Fruit fly (Drosophila melanogaster) whole organism, adult: ENCODE results near the gene CG33771.

Experiments used
- CG33017 ChIP-seq: fragments of 200-800 bp; sonication (Bioruptor generic); optimal IDR thresholded peaks from 2 replicates; lab custom pipeline; 2018; ENCODE audit warnings: missing biosample characterization, mild to moderate bottlenecking, missing genetic modification characterization, moderate library complexity
- CG5204 ChIP-seq: fragments of 200-800 bp; sonication (Bioruptor generic); optimal IDR thresholded peaks from 2 replicates; lab custom pipeline; 2016; ENCODE audit warnings: missing biosample characterization, missing genetic modification characterization
- CG7045 ChIP-seq: fragments of 200-800 bp; sonication (Bioruptor generic); optimal IDR thresholded peaks from 2 replicates; lab custom pipeline; 2017; ENCODE audit warnings: missing biosample characterization, mild to moderate bottlenecking, missing genetic modification characterization
- CG7101 ChIP-seq: fragments of 200-800 bp; sonication (Bioruptor generic); optimal IDR thresholded peaks from 2 replicates; lab custom pipeline; 2018; ENCODE audit warnings: missing biosample characterization, mild to moderate bottlenecking, missing genetic modification characterization, moderate library complexity
- Mnt ChIP-seq: fragments of 200-800 bp; sonication (Bioruptor generic); optimal IDR thresholded peaks from 2 replicates; lab custom pipeline; 2016; ENCODE audit warnings: missing biosample characterization, mild to moderate bottlenecking, missing genetic modification characterization
- kay ChIP-seq: fragments of 200-800 bp; sonication (Bioruptor generic); peaks from one replicate; lab custom pipeline; 2016; ENCODE audit warnings: missing biosample characterization, missing genetic modification characterization, borderline replicate concordance
- ovo ChIP-seq: fragments of 200-800 bp; sonication (Bioruptor generic); optimal IDR thresholded peaks from 2 replicates; lab custom pipeline; 2016; ENCODE audit warnings: missing biosample characterization, missing genetic modification characterization
- pad ChIP-seq: fragments of 200-800 bp; sonication (Bioruptor generic); optimal IDR thresholded peaks from 3 replicates; lab custom pipeline; 2017; ENCODE audit warnings: missing biosample characterization, missing genetic modification characterization, mild to moderate bottlenecking, moderate library complexity, missing genetic modification reagents
- toe ChIP-seq: fragments of 200-800 bp; sonication (Bioruptor generic); optimal IDR thresholded peaks from 2 replicates; lab custom pipeline; 2016; ENCODE audit warnings: missing biosample characterization, missing genetic modification characterization

dm6 chr3L:22637866-22638534 lies 11.2 kb upstream of the CG33771 start, which contains the start of gene CG14459:
- TF ChIP-seq Mnt (GFP tag; lab: Kevin White, UChicago) (no peak), CG7045 (GFP tag; lab: Kevin White, UChicago) (no peak), pad (GFP tag; lab: Kevin White, UChicago) (no peak), kay (GFP tag; lab: Kevin White, UChicago) (no peak), toe (no peak), CG7101 (no peak), CG33017 (tag; lab: Kevin White, UChicago) (no peak), CG5204 (GFP tag; lab: Kevin White, UChicago) (no peak), ovo (no peak)
